Worm (Caenorhabditis elegans) whole organism, L3 larva: Measurements from ENCODE around the gene F55G1.6.

Source experiments
- ceh-82 ChIP-seq: fragments of 150-350 bp; optimal IDR thresholded peaks from 2 replicates; lab custom pipeline; 2014; ENCODE audit warnings: missing biosample characterization, missing genetic modification characterization
- egl-27 ChIP-seq: sonication (generic microtip); optimal IDR thresholded peaks from 4 replicates; lab custom pipeline; 2017; ENCODE audit warnings: missing biosample characterization, missing genetic modification reagents, missing genetic modification characterization
- elt-2 ChIP-seq: sonication (generic microtip); optimal IDR thresholded peaks from 2 replicates; lab custom pipeline; 2016; ENCODE audit warnings: missing genetic modification reagents, mild to moderate bottlenecking, missing genetic modification characterization, missing compliant biosample characterization
- mml-1 ChIP-seq: fragments of 150-350 bp; sonication (generic microtip); optimal IDR thresholded peaks from 3 replicates; lab custom pipeline; 2014; ENCODE audit warnings: missing biosample characterization, missing genetic modification characterization
- nhr-237 ChIP-seq: fragments of 150-350 bp; optimal IDR thresholded peaks from 2 replicates; lab custom pipeline; 2014; ENCODE audit warnings: missing biosample characterization, missing genetic modification characterization
- nhr-25 ChIP-seq: sonication (generic microtip); optimal IDR thresholded peaks from 2 replicates; lab custom pipeline; 2017; ENCODE audit warnings: missing biosample characterization, missing genetic modification characterization
- nhr-76 ChIP-seq: fragments of 150-350 bp; sonication (generic microtip); optimal IDR thresholded peaks from 5 replicates; lab custom pipeline; 2014; ENCODE audit warnings: missing biosample characterization, missing genetic modification characterization
- zag-1 ChIP-seq: fragments of 150-350 bp; optimal IDR thresholded peaks from 2 replicates; lab custom pipeline; 2014; ENCODE audit warnings: missing biosample characterization, missing genetic modification characterization
- ztf-11 ChIP-seq: fragments of 150-350 bp; optimal IDR thresholded peaks from 2 replicates; lab custom pipeline; 2014; ENCODE audit warnings: missing biosample characterization, missing genetic modification characterization
- ztf-4 ChIP-seq: fragments of 150-350 bp; optimal IDR thresholded peaks from 2 replicates; lab custom pipeline; 2014; ENCODE audit warnings: missing biosample characterization, missing genetic modification characterization

- TF ChIP-seq ztf-4 (tag; lab: Kevin White, UChicago) (no peak), mml-1 (tag; lab: Kevin White, UChicago) (no peak), egl-27 (tag; lab: Kevin White, UChicago) (no peak), zag-1 (tag; lab: Kevin White, UChicago) (no peak), nhr-76 (tag; lab: Kevin White, UChicago) (no peak), nhr-25 (tag; lab: Kevin White, UChicago) (no peak), nhr-237 (tag; lab: Kevin White, UChicago) (no peak), ztf-11 (tag; lab: Kevin White, UChicago) (no peak), ceh-82 (tag; lab: Kevin White, UChicago) (no peak), elt-2 (tag; lab: Kevin White, UChicago) (no peak)
These were observed 42.9 kb downstream of the F55G1.6 start, which contains the start of the genes R05G6.9 and R05G6.3 for ce11 chrIV:7516167-7516566.
